Worm (Caenorhabditis elegans) whole organism, young adult: ENCODE data around the gene tnt-2.

Experiments
- B0035.1 ChIP-seq: sonication (generic microtip); optimal IDR thresholded peaks from 2 replicates; lab custom pipeline; 2016; ENCODE audit warnings: missing genetic modification characterization, mild to moderate bottlenecking, missing compliant biosample characterization, missing genotype, missing genetic modification reagents
- C06A6.2 ChIP-seq: fragments of 200-800 bp; sonication (Bioruptor generic); conservative IDR thresholded peaks from 2 replicates; pipeline ENCODE4 v1.3.6; 2022; ENCODE audit warnings: missing genetic modification characterization, missing compliant biosample characterization
- F10E7.11 ChIP-seq: sonication (generic microtip); optimal IDR thresholded peaks from 2 replicates; lab custom pipeline; 2017; ENCODE audit warnings: mild to moderate bottlenecking, missing genetic modification characterization, moderate library complexity, missing compliant biosample characterization
- F23B12.7 ChIP-seq: sonication (generic microtip); optimal IDR thresholded peaks from 2 replicates; lab custom pipeline; 2017; ENCODE audit warnings: missing genetic modification characterization, mild to moderate bottlenecking, missing compliant biosample characterization, antibody characterized with exemption, moderate library complexity; ENCODE audit not compliant: insufficient read depth
- F39B2.1 ChIP-seq: fragments of 200-800 bp; sonication (Bioruptor generic); IDR thresholded peaks from 2 replicates; pipeline ENCODE4 v1.3.6; 2022; ENCODE audit warnings: missing genetic modification reagents, missing genetic modification characterization, missing compliant biosample characterization
- F49E8.2 ChIP-seq: sonication (generic microtip); optimal IDR thresholded peaks from 3 replicates; lab custom pipeline; 2017; ENCODE audit warnings: missing genetic modification characterization, mild to moderate bottlenecking, missing compliant biosample characterization, antibody characterized with exemption, moderate library complexity; ENCODE audit not compliant: insufficient read depth
- F52B5.7 ChIP-seq: sonication (generic microtip); optimal IDR thresholded peaks from 2 replicates; lab custom pipeline; 2016; ENCODE audit warnings: mild to moderate bottlenecking, missing genetic modification characterization, missing compliant biosample characterization
- F57A8.1 ChIP-seq: fragments of 200-800 bp; sonication (Bioruptor generic); optimal IDR thresholded peaks from 2 replicates; lab custom pipeline; 2018; ENCODE audit warnings: mild to moderate bottlenecking, missing genetic modification characterization, moderate library complexity, missing compliant biosample characterization
- Y67H2A.10 ChIP-seq: fragments of 200-800 bp; sonication (Bioruptor generic); conservative IDR thresholded peaks from 2 replicates; pipeline ENCODE4 v1.3.6; 2022; ENCODE audit warnings: missing genetic modification reagents, missing genetic modification characterization, missing compliant biosample characterization
- aptf-3 ChIP-seq: fragments of 200-800 bp; sonication (Bioruptor generic); IDR thresholded peaks from 2 replicates; pipeline ENCODE4 v1.3.6; 2022; ENCODE audit warnings: missing genetic modification characterization, missing compliant biosample characterization
- attf-5 ChIP-seq: fragments of 200-800 bp; sonication (Bioruptor generic); optimal IDR thresholded peaks from 2 replicates; lab custom pipeline; 2018; ENCODE audit warnings: mild to moderate bottlenecking, missing genetic modification characterization, missing compliant biosample characterization
- bed-1 ChIP-seq: fragments of 200-800 bp; sonication (Bioruptor generic); IDR thresholded peaks from 2 replicates; pipeline ENCODE4 v1.3.6; 2022; ENCODE audit warnings: missing genetic modification reagents, missing genetic modification characterization, missing compliant biosample characterization
- ceh-40 ChIP-seq: fragments of 200-800 bp; sonication (Bioruptor generic); IDR thresholded peaks from 2 replicates; pipeline ENCODE4 v1.3.6; 2022; ENCODE audit warnings: missing genetic modification characterization, missing compliant biosample characterization
- ceh-79 ChIP-seq: sonication (generic microtip); optimal IDR thresholded peaks from 2 replicates; lab custom pipeline; 2017; ENCODE audit warnings: mild to moderate bottlenecking, missing genetic modification characterization, missing compliant biosample characterization
- chd-7 ChIP-seq: sonication (generic microtip); optimal IDR thresholded peaks from 2 replicates; lab custom pipeline; 2016; ENCODE audit warnings: mild to moderate bottlenecking, missing genetic modification characterization, moderate library complexity, missing compliant biosample characterization
- die-1 ChIP-seq: sonication (generic microtip); optimal IDR thresholded peaks from 2 replicates; lab custom pipeline; 2016; ENCODE audit warnings: missing genotype, mild to moderate bottlenecking, missing genetic modification characterization, missing compliant biosample characterization
- egl-44 ChIP-seq: fragments of 200-800 bp; sonication (Bioruptor generic); IDR thresholded peaks from 2 replicates; pipeline ENCODE4 v1.3.6; 2022; ENCODE audit warnings: missing genetic modification reagents, missing genetic modification characterization, missing compliant biosample characterization
- egrh-3 ChIP-seq: fragments of 200-800 bp; sonication (Bioruptor generic); IDR thresholded peaks from 2 replicates; pipeline ENCODE4 v1.3.6; 2022; ENCODE audit warnings: missing genetic modification reagents, missing genetic modification characterization, missing compliant biosample characterization
- ekl-4 ChIP-seq: fragments of 200-800 bp; sonication (Bioruptor generic); IDR thresholded peaks from 2 replicates; pipeline ENCODE4 v1.3.6; 2022; ENCODE audit warnings: missing genetic modification reagents, missing genetic modification characterization, missing compliant biosample characterization
- hlh-26 ChIP-seq: fragments of 200-800 bp; sonication (Bioruptor generic); conservative IDR thresholded peaks from 2 replicates; pipeline ENCODE4 v1.3.6; 2022; ENCODE audit warnings: missing genetic modification reagents, missing genetic modification characterization, missing compliant biosample characterization
- hmg-20 ChIP-seq: fragments of 200-800 bp; sonication (Bioruptor generic); IDR thresholded peaks from 2 replicates; pipeline ENCODE4 v1.3.6; 2022; ENCODE audit warnings: missing genetic modification reagents, missing genetic modification characterization, missing compliant biosample characterization
- lag-1 ChIP-seq: fragments of 200-800 bp; sonication (Bioruptor generic); IDR thresholded peaks from 2 replicates; pipeline ENCODE4 v1.3.6; 2022; ENCODE audit warnings: missing genetic modification reagents, missing genetic modification characterization, missing compliant biosample characterization
- let-526 ChIP-seq: fragments of 200-800 bp; sonication (Bioruptor generic); IDR thresholded peaks from 2 replicates; pipeline ENCODE4 v1.3.6; 2022; ENCODE audit warnings: missing genetic modification reagents, missing genetic modification characterization, missing compliant biosample characterization
- lin-26 ChIP-seq: fragments of 200-800 bp; sonication (Bioruptor generic); IDR thresholded peaks from 2 replicates; pipeline ENCODE4 v1.3.6; 2022; ENCODE audit warnings: missing genetic modification reagents, missing genetic modification characterization, missing compliant biosample characterization
- lin-35 ChIP-seq, 3 experiments: fragments of 150-350 bp in 2 of 3; sonication (generic microtip) in 1 of 3; optimal IDR thresholded peaks; 2 replicates each; lab custom pipeline; 2014 to 2018; ENCODE audit warnings: missing biosample characterization in 3 of 3, missing genetic modification characterization in 3 of 3, missing genetic modification reagents in 3 of 3
- lin-40 ChIP-seq: sonication (generic microtip); optimal IDR thresholded peaks from 2 replicates; lab custom pipeline; 2016; ENCODE audit warnings: missing genetic modification characterization, mild to moderate bottlenecking, missing compliant biosample characterization, missing genotype, missing genetic modification reagents
- lin-54 ChIP-seq: fragments of 200-800 bp; sonication (Bioruptor generic); optimal IDR thresholded peaks from 2 replicates; lab custom pipeline; 2018; ENCODE audit warnings: mild to moderate bottlenecking, missing genetic modification characterization, missing compliant biosample characterization
- madf-10 ChIP-seq: sonication (generic microtip); optimal IDR thresholded peaks from 2 replicates; lab custom pipeline; 2016; ENCODE audit warnings: mild to moderate bottlenecking, missing genetic modification characterization, missing compliant biosample characterization
- nfya-1 ChIP-seq: sonication (generic microtip); optimal IDR thresholded peaks from 2 replicates; lab custom pipeline; 2017; ENCODE audit warnings: antibody characterized with exemption, missing compliant biosample characterization, missing genetic modification characterization, borderline replicate concordance; ENCODE audit not compliant: insufficient read depth
- nfyb-1 ChIP-seq: fragments of 200-800 bp; sonication (Bioruptor generic); IDR thresholded peaks from 2 replicates; pipeline ENCODE4 v1.3.6; 2022; ENCODE audit warnings: missing genetic modification reagents, missing genetic modification characterization, missing compliant biosample characterization
- nhr-179 ChIP-seq: sonication (generic microtip); optimal IDR thresholded peaks from 2 replicates; lab custom pipeline; 2016; ENCODE audit warnings: mild to moderate bottlenecking, missing genetic modification characterization, missing compliant biosample characterization
- nhr-80 ChIP-seq: sonication (generic microtip); optimal IDR thresholded peaks from 2 replicates; lab custom pipeline; 2016; ENCODE audit warnings: missing genetic modification characterization, missing compliant biosample characterization
- pbrm-1 ChIP-seq: fragments of 200-800 bp; sonication (Bioruptor generic); IDR thresholded peaks from 2 replicates; pipeline ENCODE4 v1.3.6; 2022; ENCODE audit warnings: missing genetic modification reagents, missing genetic modification characterization, missing compliant biosample characterization
- pha-4 ChIP-seq: fragments of 150-350 bp; sonication (generic microtip); optimal IDR thresholded peaks from 2 replicates; lab custom pipeline; 2014; ENCODE audit warnings: missing biosample characterization, missing genetic modification reagents, missing genetic modification characterization
- rcor-1 ChIP-seq: fragments of 200-800 bp; sonication (Bioruptor generic); IDR thresholded peaks from 2 replicates; pipeline ENCODE4 v1.3.6; 2022; ENCODE audit warnings: missing genetic modification reagents, missing genetic modification characterization, missing compliant biosample characterization
- rpc-1 ChIP-seq, 2 experiments: fragments of 150-350 bp in 1 of 2; sonication (generic microtip) in 1 of 2; optimal IDR thresholded peaks; 2 replicates each; lab custom pipeline; 2014 to 2018; ENCODE audit warnings: missing biosample characterization in 1 of 2, missing genetic modification characterization in 1 of 2, missing genetic modification reagents in 1 of 2, missing genotype in 1 of 2
- sea-2 ChIP-seq: fragments of 200-800 bp; sonication (Bioruptor generic); IDR thresholded peaks from 2 replicates; pipeline ENCODE4 v1.3.6; 2022; ENCODE audit warnings: missing genetic modification characterization, missing compliant biosample characterization
- somi-1 ChIP-seq: fragments of 200-800 bp; sonication (Bioruptor generic); optimal IDR thresholded peaks from 2 replicates; lab custom pipeline; 2018; ENCODE audit warnings: mild to moderate bottlenecking, missing genetic modification characterization, missing compliant biosample characterization
- sptf-2 ChIP-seq: fragments of 200-800 bp; sonication (Bioruptor generic); optimal IDR thresholded peaks from 2 replicates; lab custom pipeline; 2018; ENCODE audit warnings: mild to moderate bottlenecking, missing genetic modification characterization, missing compliant biosample characterization
- unc-62 ChIP-seq: fragments of 150-350 bp; optimal IDR thresholded peaks from 2 replicates; lab custom pipeline; 2014; ENCODE audit warnings: missing biosample characterization, missing genetic modification reagents, missing genetic modification characterization
- ztf-22 ChIP-seq: fragments of 200-800 bp; sonication (Bioruptor generic); optimal IDR thresholded peaks from 2 replicates; lab custom pipeline; 2018; ENCODE audit warnings: mild to moderate bottlenecking, missing genetic modification characterization, moderate library complexity, missing compliant biosample characterization
- ztf-6 ChIP-seq: fragments of 200-800 bp; sonication (Bioruptor generic); IDR thresholded peaks from 2 replicates; pipeline ENCODE4 v1.3.6; 2022; ENCODE audit warnings: missing genetic modification reagents, missing genetic modification characterization, missing compliant biosample characterization

Gene tnt-2

DNA sequence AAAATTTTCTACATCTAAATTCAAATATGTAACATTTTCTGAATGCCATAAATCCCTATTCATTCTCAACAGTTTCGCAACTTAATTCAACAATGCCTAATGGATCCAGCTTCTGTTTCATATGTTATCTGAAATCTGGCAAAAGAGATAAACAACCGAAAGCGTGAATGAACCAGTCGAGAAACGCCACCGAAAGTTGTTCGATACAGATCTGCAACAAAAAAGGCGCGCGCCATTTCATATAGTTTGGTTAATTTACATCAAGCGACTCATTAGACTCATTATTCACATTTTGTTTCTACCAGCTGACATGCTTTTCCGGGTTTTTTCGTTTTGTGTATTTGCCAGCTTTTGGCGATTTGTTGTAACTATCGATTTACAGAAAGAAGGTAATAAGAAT is 41.8 kb downstream of the tnt-2 start, which contains the start of gene K09E2.1:
TSS of gene K09E2.1 (plus strand) at position 301 of the 400 bp plus-strand sequence.
- TF ChIP-seq lin-26 (GFP tag; lab: Robert Waterston, UW) (no peak), rpc-1 (optimal IDR thresholded peaks at IDR 0.05; lab: Kevin White, UChicago) (no peak), rpc-1 (tag; optimal IDR thresholded peaks at IDR 0.05; lab: Kevin White, UChicago) (no peak), sea-2 (GFP tag; lab: Robert Waterston, UW) (no peak), pha-4 (tag; lab: Kevin White, UChicago) (no peak), bed-1 (GFP tag; lab: Robert Waterston, UW) (no peak), nfya-1 (tag; lab: Kevin White, UChicago) (no peak)

ce11 chrX:8677873-8678272 is 45.5 kb downstream of the tnt-2 start:
- TF ChIP-seq ztf-6 (GFP tag; lab: Robert Waterston, UW) (no peak), F52B5.7 (no peak), egrh-3 (GFP tag; lab: Robert Waterston, UW) (no peak), F57A8.1 (GFP tag; lab: Kevin White, UChicago) (no peak)

ce11 chrX:8677320-8677719 is 46.0 kb downstream of the tnt-2 start:
- no peak for TF ChIP-seq egl-44 (GFP tag; lab: Robert Waterston, UW)
- no peak for TF ChIP-seq nhr-80 (tag; lab: Kevin White, UChicago)
- no peak for TF ChIP-seq ztf-22 (GFP tag; lab: Kevin White, UChicago)
- no peak for TF ChIP-seq aptf-3 (GFP tag; lab: Robert Waterston, UW)
- TF ChIP-seq nhr-179 (tag; lab: Kevin White, UChicago), result no peak
- TF ChIP-seq rcor-1 (GFP tag; lab: Robert Waterston, UW), result no peak
- no peak for TF ChIP-seq F52B5.7
- no peak for TF ChIP-seq F39B2.1
- TF ChIP-seq unc-62 (GFP tag; lab: Kevin White, UChicago), result no peak
- TF ChIP-seq egrh-3 (GFP tag; lab: Robert Waterston, UW), result no peak
- TF ChIP-seq pbrm-1 (GFP tag; lab: Robert Waterston, UW), result no peak
- TF ChIP-seq lin-35 (GFP tag; optimal IDR thresholded peaks at IDR 0.05; lab: Kevin White, UChicago), result no peak
- TF ChIP-seq lin-26 (GFP tag; lab: Robert Waterston, UW), result no peak
- TF ChIP-seq ceh-79 (tag; lab: Kevin White, UChicago), result no peak
- TF ChIP-seq madf-10 (tag; lab: Kevin White, UChicago), result no peak
- TF ChIP-seq lag-1 (GFP tag; lab: Robert Waterston, UW), result no peak
- no peak for TF ChIP-seq lin-54
- TF ChIP-seq lin-40 (tag; lab: Kevin White, UChicago), result no peak
- no peak for TF ChIP-seq ekl-4 (GFP tag; lab: Robert Waterston, UW)

- no peak for TF ChIP-seq C06A6.2 (GFP tag; lab: Robert Waterston, UW)
- TF ChIP-seq F49E8.2 (tag; lab: Kevin White, UChicago), result no peak
- TF ChIP-seq hmg-20 (GFP tag; lab: Robert Waterston, UW), result no peak
- TF ChIP-seq F57A8.1 (GFP tag; lab: Kevin White, UChicago), result no peak
- TF ChIP-seq chd-7, result peak; percentile 20
- TF ChIP-seq nhr-80 (tag; lab: Kevin White, UChicago), result peak; percentile 88
- no peak for TF ChIP-seq F23B12.7 (tag; lab: Kevin White, UChicago)
- TF ChIP-seq nfyb-1, result no peak
- TF ChIP-seq sptf-2 (GFP tag; lab: Kevin White, UChicago), result no peak
- no peak for TF ChIP-seq F10E7.11
- TF ChIP-seq die-1, result peak; percentile 52
- TF ChIP-seq Y67H2A.10 (GFP tag; lab: Robert Waterston, UW), result no peak
- TF ChIP-seq pbrm-1 (GFP tag; lab: Robert Waterston, UW), result no peak
- TF ChIP-seq let-526 (GFP tag; lab: Robert Waterston, UW), result 0 out of 2 replicates have a peak, but pooled peaks have one; percentile 53
- no peak for TF ChIP-seq ceh-40 (GFP tag; lab: Robert Waterston, UW)
- TF ChIP-seq F52B5.7, result no peak
- no peak for TF ChIP-seq hlh-26 (GFP tag; lab: Robert Waterston, UW)
- TF ChIP-seq somi-1 (GFP tag; lab: Kevin White, UChicago), result peak; percentile 64
- no peak for TF ChIP-seq B0035.1
- no peak for TF ChIP-seq nhr-179 (tag; lab: Kevin White, UChicago)
- no peak for TF ChIP-seq attf-5 (GFP tag; lab: Kevin White, UChicago)
Observed at ce11 chrX:8676088-8676779, 47.1 kb downstream of the tnt-2 start.
